Worm (Caenorhabditis elegans) whole organism, L3 larva: ENCODE measurements around the gene Y57G11C.28.
A peak's percentile ranks its signal among the peaks of the same experiment; 100 is the strongest.

Experiments
- ceh-9 ChIP-seq: sonication (generic microtip); optimal IDR thresholded peaks from 2 replicates; lab custom pipeline; 2018; ENCODE audit warnings: missing biosample characterization, missing genetic modification characterization
- daf-12 ChIP-seq: fragments of 150-350 bp; optimal IDR thresholded peaks from 2 replicates; lab custom pipeline; 2014; ENCODE audit warnings: missing biosample characterization, missing genetic modification reagents, missing genetic modification characterization
- egl-27 ChIP-seq: sonication (generic microtip); optimal IDR thresholded peaks from 4 replicates; lab custom pipeline; 2017; ENCODE audit warnings: missing biosample characterization, missing genetic modification reagents, missing genetic modification characterization
- fos-1 ChIP-seq: fragments of 150-350 bp; optimal IDR thresholded peaks from 2 replicates; lab custom pipeline; 2014; ENCODE audit warnings: missing biosample characterization, missing genetic modification characterization
- lin-15B ChIP-seq: fragments of 150-350 bp; optimal IDR thresholded peaks from 2 replicates; lab custom pipeline; 2014; ENCODE audit warnings: missing biosample characterization, missing genetic modification characterization
- mdl-1 ChIP-seq: fragments of 150-350 bp; optimal IDR thresholded peaks from 2 replicates; lab custom pipeline; 2014; ENCODE audit warnings: missing biosample characterization, missing genetic modification characterization
- nhr-237 ChIP-seq: fragments of 150-350 bp; optimal IDR thresholded peaks from 2 replicates; lab custom pipeline; 2014; ENCODE audit warnings: missing biosample characterization, missing genetic modification characterization
- nhr-76 ChIP-seq: fragments of 150-350 bp; sonication (generic microtip); optimal IDR thresholded peaks from 5 replicates; lab custom pipeline; 2014; ENCODE audit warnings: missing biosample characterization, missing genetic modification characterization
- pha-4 ChIP-seq: fragments of 150-350 bp; optimal IDR thresholded peaks from 2 replicates; lab custom pipeline; 2014; ENCODE audit warnings: missing biosample characterization, missing genetic modification reagents, missing genetic modification characterization
- snpc-4 ChIP-seq: fragments of 150-350 bp; optimal IDR thresholded peaks from 2 replicates; lab custom pipeline; 2014; ENCODE audit warnings: missing biosample characterization, missing genetic modification characterization
- tbx-2 ChIP-seq: sonication (generic microtip); optimal IDR thresholded peaks from 2 replicates; lab custom pipeline; 2016; ENCODE audit warnings: mild to moderate bottlenecking, missing genetic modification characterization, missing compliant biosample characterization
- unc-62 ChIP-seq: fragments of 150-350 bp; sonication (generic microtip); optimal IDR thresholded peaks from 4 replicates; lab custom pipeline; 2014; ENCODE audit warnings: missing biosample characterization, missing genetic modification reagents, missing genetic modification characterization
- ztf-11 ChIP-seq: fragments of 150-350 bp; optimal IDR thresholded peaks from 2 replicates; lab custom pipeline; 2014; ENCODE audit warnings: missing biosample characterization, missing genetic modification characterization

DNA sequence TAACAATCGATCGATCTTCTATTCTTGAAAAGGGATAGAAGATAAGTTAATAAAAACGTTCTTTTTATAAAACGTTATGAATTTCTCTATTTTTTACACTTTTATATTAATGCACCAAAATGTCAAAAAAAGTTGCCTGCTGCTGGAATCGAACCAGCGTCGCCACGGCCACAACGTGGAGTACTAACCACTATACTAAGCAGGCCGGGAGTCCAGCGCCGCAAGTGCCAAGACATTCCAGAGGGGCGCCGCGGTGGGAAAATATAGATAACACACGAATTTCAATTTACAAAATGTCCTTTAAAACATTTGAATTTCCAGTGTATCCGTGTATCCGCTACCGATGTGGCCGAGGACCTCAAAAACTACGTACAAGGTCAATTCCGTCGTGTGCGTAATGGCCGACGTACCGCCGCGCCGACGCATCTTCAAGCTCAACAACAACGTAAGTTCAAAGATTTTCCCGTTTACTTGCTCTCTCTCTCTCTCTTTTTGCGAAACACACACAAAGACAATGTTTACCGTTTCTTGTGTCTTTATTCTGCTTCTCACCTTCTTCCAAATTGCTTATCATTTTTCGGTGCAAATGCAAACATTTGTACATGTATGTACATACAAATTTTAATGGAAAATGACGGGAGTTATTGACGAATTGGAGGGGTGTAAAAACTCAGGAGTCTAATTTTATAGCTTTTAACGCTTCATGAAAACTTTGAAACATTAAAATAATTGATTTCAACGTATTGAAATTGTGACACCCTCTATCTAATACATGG lies 40.4 kb upstream of the Y57G11C.28 start:
- TF ChIP-seq daf-12 (tag; lab: Kevin White, UChicago) (no peak), mdl-1 (tag; lab: Kevin White, UChicago) (no peak), snpc-4 (tag; lab: Kevin White, UChicago) (peak; percentile 57), nhr-237 (no peak), pha-4 (tag; lab: Kevin White, UChicago) (peak; percentile 88), egl-27 (tag; lab: Kevin White, UChicago) (no peak), lin-15B (no peak), tbx-2 (tag; lab: Kevin White, UChicago) (no peak), fos-1 (no peak), ztf-11 (no peak), nhr-76 (tag; lab: Kevin White, UChicago) (no peak), ceh-9 (tag; lab: Kevin White, UChicago) (no peak), unc-62 (GFP tag; lab: Kevin White, UChicago) (no peak)
